Worm (Caenorhabditis elegans): ENCODE measurements around the gene D1005.5.

Gene D1005.5

DNA sequence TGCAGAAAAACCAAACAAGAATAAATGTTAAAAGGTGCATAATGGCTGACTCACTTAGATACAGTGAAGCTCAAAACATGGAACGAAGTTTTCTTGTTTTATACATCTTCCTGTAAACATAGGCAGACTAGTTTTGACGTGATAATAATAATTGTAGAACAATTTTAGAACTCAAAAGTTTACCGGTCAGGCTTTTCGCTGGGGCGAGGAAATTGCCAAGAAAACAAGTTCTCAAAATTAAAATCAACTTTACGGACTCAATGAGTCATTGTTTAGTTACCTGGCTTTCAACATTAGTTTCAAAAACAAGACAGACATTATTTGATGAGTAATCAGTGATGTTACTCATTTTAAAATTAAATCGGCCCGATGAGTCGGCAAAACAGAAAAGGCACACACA lies at the start of gene D1005.5:
Gene D1005.5, minus strand, starts transcription at position 101 of the 400 bp plus-strand sequence.
- no peak for TF ChIP-seq isw-1 (GFP tag; IDR thresholded peaks at IDR 0.05)
- TF ChIP-seq efl-1 (optimal IDR thresholded peaks at IDR 0.05), result no peak
- peak in 1 of 2 experiments; percentile 46 for TF ChIP-seq efl-1 (GFP tag; optimal IDR thresholded peaks at IDR 0.05 in 1 of 2)

- no peak for TF ChIP-seq F16B12.6 (tag; optimal IDR thresholded peaks at IDR 0.05)
- TF ChIP-seq elt-2 (tag; optimal IDR thresholded peaks at IDR 0.05), result no peak
- no peak for TF ChIP-seq mep-1 (tag; optimal IDR thresholded peaks at IDR 0.05)
- TF ChIP-seq sup-37 (GFP tag; optimal IDR thresholded peaks at IDR 0.05), result no peak
- no peak for TF ChIP-seq irx-1 (tag; optimal IDR thresholded peaks at IDR 0.05)
- TF ChIP-seq ceh-63 (GFP tag; optimal IDR thresholded peaks at IDR 0.05), result no peak
- no peak for TF ChIP-seq C34B4.2 (tag; optimal IDR thresholded peaks at IDR 0.05)
- TF ChIP-seq fos-1 (tag; optimal IDR thresholded peaks at IDR 0.05), result no peak
- no peak for TF ChIP-seq pax-3 (tag; optimal IDR thresholded peaks at IDR 0.05)
- peak; percentile 44 for TF ChIP-seq snu-23 (GFP tag; optimal IDR thresholded peaks at IDR 0.05)
- TF ChIP-seq swsn-7 (tag; optimal IDR thresholded peaks at IDR 0.05), result peak; percentile 4
- TF ChIP-seq dpl-1 (GFP tag; optimal IDR thresholded peaks at IDR 0.05), result no peak
- TF ChIP-seq mdl-1 (tag; optimal IDR thresholded peaks at IDR 0.05), result peak in 1 of 2 experiments; percentile 12
- no peak for TF ChIP-seq nhr-237 (tag; optimal IDR thresholded peaks at IDR 0.05)
- TF ChIP-seq mab-9 (GFP tag; IDR thresholded peaks at IDR 0.05), result no peak
- TF ChIP-seq lir-3 (tag; optimal IDR thresholded peaks at IDR 0.05; ENCODE audit: poor library complexity), result no peak
- TF ChIP-seq nhr-90 (tag; optimal IDR thresholded peaks at IDR 0.05; ENCODE audit: poor library complexity), result no peak
- TF ChIP-seq fkh-10 (GFP tag; optimal IDR thresholded peaks at IDR 0.05), result no peak
- TF ChIP-seq jun-1 (tag; optimal IDR thresholded peaks at IDR 0.05), result no peak
- no peak for TF ChIP-seq ama-1 (optimal IDR thresholded peaks at IDR 0.05)
- TF ChIP-seq efl-1 (optimal IDR thresholded peaks at IDR 0.05), result peak in 1 of 2 experiments; percentile 9
- no peak for TF ChIP-seq efl-1 (GFP tag; optimal IDR thresholded peaks at IDR 0.05 in 1 of 2)
- peak; percentile 24; the same call in 1 of the 2 replicates for TF ChIP-seq nhr-19 (GFP tag; conservative IDR thresholded peaks at IDR 0.05)
- no peak for TF ChIP-seq fkh-4 (tag; optimal IDR thresholded peaks at IDR 0.05; ENCODE audit: borderline replicate concordance)
- no peak for TF ChIP-seq ceh-8 (GFP tag; optimal IDR thresholded peaks at IDR 0.05)
- peak; percentile 25 for TF ChIP-seq dsc-1 (tag; optimal IDR thresholded peaks at IDR 0.05)
- TF ChIP-seq rnt-1 (tag; optimal IDR thresholded peaks at IDR 0.05), result peak; percentile 67
- no peak for TF ChIP-seq nhr-12 (tag; optimal IDR thresholded peaks at IDR 0.05)
- no peak for TF ChIP-seq sptf-1 (tag; optimal IDR thresholded peaks at IDR 0.05)
- TF ChIP-seq Y116A8C.19 (tag; optimal IDR thresholded peaks at IDR 0.05; ENCODE audit: borderline replicate concordance), result no peak
- TF ChIP-seq ztf-4 (tag; optimal IDR thresholded peaks at IDR 0.05), result no peak
- TF ChIP-seq elt-3 (tag; optimal IDR thresholded peaks at IDR 0.05), result no peak
- TF ChIP-seq unc-62 (GFP tag; optimal IDR thresholded peaks at IDR 0.05), result no peak
- no peak for TF ChIP-seq lin-39 (tag; optimal IDR thresholded peaks at IDR 0.05)
- no peak for TF ChIP-seq ets-5 (GFP tag; IDR thresholded peaks at IDR 0.05)
- no peak for TF ChIP-seq unc-98 (GFP tag; IDR thresholded peaks at IDR 0.05)
- peak; percentile 10 for TF ChIP-seq skn-1 (tag; optimal IDR thresholded peaks at IDR 0.05)
- peak in 2 of 3 experiments; percentile 3 to 42 for TF ChIP-seq ceh-82 (tag; optimal IDR thresholded peaks at IDR 0.05)
- TF ChIP-seq hlh-17 (GFP tag; optimal IDR thresholded peaks at IDR 0.05; ENCODE audit: borderline replicate concordance), result no peak
- TF ChIP-seq nhr-71 (tag; optimal IDR thresholded peaks at IDR 0.05), result peak; percentile 59
- peak; percentile 21 to 38 for TF ChIP-seq lsy-2 (tag; optimal IDR thresholded peaks at IDR 0.05)
- no peak for TF ChIP-seq hpl-2 (GFP tag; optimal IDR thresholded peaks at IDR 0.05)
- TF ChIP-seq lin-14 (GFP tag; optimal IDR thresholded peaks at IDR 0.05), result peak; percentile 82
- TF ChIP-seq ceh-88 (GFP tag; IDR thresholded peaks at IDR 0.05), result no peak
- no peak for TF ChIP-seq xbp-1 (tag; optimal IDR thresholded peaks at IDR 0.05)
- TF ChIP-seq nhr-85 (tag), result no peak
- no peak for TF ChIP-seq snpc-4 (tag; optimal IDR thresholded peaks at IDR 0.05)
- TF ChIP-seq blmp-1 (tag; optimal IDR thresholded peaks at IDR 0.05), result no peak
- no peak for TF ChIP-seq nhr-76 (tag; optimal IDR thresholded peaks at IDR 0.05)
- TF ChIP-seq C04F5.9 (tag; optimal IDR thresholded peaks at IDR 0.05), result no peak
Measured at ce11 chrX:1522068-1522467, 49.3 kb upstream of the D1005.5 start.
